Fruit fly (Drosophila melanogaster) whole organism, pupa: Measurements from ENCODE around the gene CG8562.

Experiments
- CG10348 ChIP-seq: fragments of 200-800 bp; sonication (Bioruptor generic); IDR thresholded peaks from 2 replicates; pipeline ENCODE4 v1.3.6; 2022; ENCODE audit warnings: missing biosample characterization, missing genetic modification characterization
- CG12605 ChIP-seq: fragments of 200-800 bp; sonication (Bioruptor generic); IDR thresholded peaks from 2 replicates; pipeline ENCODE4 v1.3.6; 2022; ENCODE audit warnings: missing biosample characterization, missing genetic modification characterization
- CG13204 ChIP-seq: fragments of 200-800 bp; sonication (Bioruptor generic); optimal IDR thresholded peaks from 2 replicates; lab custom pipeline; 2018; ENCODE audit warnings: missing biosample characterization, mild to moderate bottlenecking, missing genetic modification characterization, moderate library complexity
- CG14655 ChIP-seq: fragments of 200-800 bp; sonication (Bioruptor generic); optimal IDR thresholded peaks from 3 replicates; lab custom pipeline; 2017; ENCODE audit warnings: mild to moderate bottlenecking, missing biosample characterization, missing genetic modification reagents, missing genetic modification characterization
- CG15710 ChIP-seq: fragments of 200-800 bp; sonication (Bioruptor generic); optimal IDR thresholded peaks from 2 replicates; lab custom pipeline; 2018; ENCODE audit warnings: missing biosample characterization, mild to moderate bottlenecking, missing genetic modification characterization, moderate library complexity
- CG17806 ChIP-seq: fragments of 200-800 bp; sonication (Bioruptor generic); optimal IDR thresholded peaks from 2 replicates; lab custom pipeline; 2018; ENCODE audit warnings: missing biosample characterization, mild to moderate bottlenecking, missing genetic modification characterization, moderate library complexity
- CG32121 ChIP-seq: fragments of 200-800 bp; sonication (Bioruptor generic); IDR thresholded peaks from 2 replicates; pipeline ENCODE4 v1.3.6; 2022; ENCODE audit warnings: missing biosample characterization, missing genetic modification characterization
- CG34367 ChIP-seq: fragments of 200-800 bp; sonication (Bioruptor generic); optimal IDR thresholded peaks from 2 replicates; lab custom pipeline; 2018; ENCODE audit warnings: missing biosample characterization, mild to moderate bottlenecking, missing genetic modification characterization
- CG4496 ChIP-seq: fragments of 200-800 bp; sonication (Bioruptor generic); IDR thresholded peaks from 3 replicates; pipeline ENCODE4 v1.3.6; 2022; ENCODE audit warnings: missing biosample characterization, missing genetic modification characterization
- CG8159 ChIP-seq: fragments of 200-800 bp; sonication (Bioruptor generic); optimal IDR thresholded peaks from 3 replicates; lab custom pipeline; 2018; ENCODE audit warnings: missing biosample characterization, mild to moderate bottlenecking, missing genetic modification characterization, moderate library complexity
- CG8301 ChIP-seq: fragments of 200-800 bp; sonication (Bioruptor generic); optimal IDR thresholded peaks from 2 replicates; lab custom pipeline; 2018; ENCODE audit warnings: missing biosample characterization, mild to moderate bottlenecking, missing genetic modification characterization
- CG9948 ChIP-seq: fragments of 200-800 bp; sonication (Bioruptor generic); optimal IDR thresholded peaks from 2 replicates; lab custom pipeline; 2018; ENCODE audit warnings: missing biosample characterization, mild to moderate bottlenecking, missing genetic modification characterization, moderate library complexity
- D1 ChIP-seq: fragments of 200-800 bp; sonication (Bioruptor generic); optimal IDR thresholded peaks from 2 replicates; lab custom pipeline; 2018; ENCODE audit warnings: missing biosample characterization, mild to moderate bottlenecking, missing genetic modification characterization, moderate library complexity
- EcR ChIP-seq: fragments of 200-800 bp; sonication (Bioruptor generic); optimal IDR thresholded peaks from 3 replicates; lab custom pipeline; 2019; ENCODE audit warnings: missing biosample characterization, missing genetic modification characterization, mild to moderate bottlenecking, moderate library complexity, missing genetic modification reagents
- Ets98B ChIP-seq: fragments of 200-800 bp; sonication (Bioruptor generic); IDR thresholded peaks from 2 replicates; pipeline ENCODE4 v1.3.6; 2022; ENCODE audit warnings: missing biosample characterization, missing genetic modification characterization
- Pif1A ChIP-seq: fragments of 200-800 bp; sonication (Bioruptor generic); optimal IDR thresholded peaks from 3 replicates; lab custom pipeline; 2016; ENCODE audit warnings: missing biosample characterization, missing genetic modification characterization
- Pif1B ChIP-seq: fragments of 200-800 bp; sonication (Bioruptor generic); optimal IDR thresholded peaks from 3 replicates; lab custom pipeline; 2016; ENCODE audit warnings: missing biosample characterization, missing genetic modification characterization
- Snoo ChIP-seq: fragments of 200-800 bp; sonication (Bioruptor generic); optimal IDR thresholded peaks from 3 replicates; lab custom pipeline; 2017; ENCODE audit warnings: missing biosample characterization, mild to moderate bottlenecking, missing genetic modification characterization, inconsistent platforms
- fd96Ca ChIP-seq: fragments of 200-800 bp; sonication (Bioruptor generic); IDR thresholded peaks from 3 replicates; pipeline ENCODE4 v1.3.6; 2022; ENCODE audit warnings: missing biosample characterization, missing genetic modification characterization
- gl ChIP-seq: fragments of 200-800 bp; sonication (Bioruptor generic); optimal IDR thresholded peaks from 2 replicates; lab custom pipeline; 2018; ENCODE audit warnings: missing biosample characterization, mild to moderate bottlenecking, missing genetic modification characterization
- rn ChIP-seq: fragments of 200-800 bp; sonication (Bioruptor generic); IDR thresholded peaks from 2 replicates; pipeline ENCODE4 v1.3.6; 2022; ENCODE audit warnings: missing biosample characterization, missing genetic modification characterization

The CG8562 gene

DNA sequence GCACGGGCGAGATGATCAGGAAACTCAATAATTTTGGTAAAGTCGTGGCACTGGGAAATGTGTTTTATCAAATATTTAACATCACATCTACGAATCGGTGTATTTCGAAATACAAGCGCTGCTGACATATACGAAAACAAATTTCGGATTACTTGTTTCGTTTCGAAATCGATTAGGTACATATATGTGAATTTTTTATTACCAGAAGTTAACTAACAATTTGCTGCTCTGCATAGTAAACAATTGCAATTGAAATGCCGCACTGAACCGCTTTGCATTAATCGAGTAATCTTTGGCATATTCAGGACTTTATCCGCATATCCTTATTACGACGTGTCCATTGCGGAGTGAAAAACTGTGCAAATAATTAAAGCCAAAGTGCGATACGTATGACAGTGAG is 39.3 kb downstream of the CG8562 start, which contains the start of gene CG14835:
Gene CG14835 (minus strand): TSS at position 101 of the 400 bp plus-strand sequence.
- TF ChIP-seq CG32121 (GFP tag; lab: Robert Waterston, UW) = no peak
- TF ChIP-seq CG12605 (GFP tag; lab: Robert Waterston, UW) = no peak
- TF ChIP-seq Snoo (tag; lab: Kevin White, UChicago) = no peak
- TF ChIP-seq D1 (tag; lab: Kevin White, UChicago) = no peak
- no peak for TF ChIP-seq Pif1B
- TF ChIP-seq Pif1A (GFP tag; lab: Kevin White, UChicago) = no peak
- TF ChIP-seq CG15710 = no peak
- no peak for TF ChIP-seq CG9948 (tag; lab: Kevin White, UChicago)
- no peak for TF ChIP-seq CG17806 (tag; lab: Kevin White, UChicago)
- TF ChIP-seq EcR = no peak
- no peak for TF ChIP-seq Ets98B (GFP tag; lab: Robert Waterston, UW)
- TF ChIP-seq gl = no peak
- TF ChIP-seq CG14655 (GFP tag; lab: Kevin White, UChicago) = no peak
- no peak for TF ChIP-seq CG10348
- no peak for TF ChIP-seq CG8159 (tag; lab: Kevin White, UChicago)
- TF ChIP-seq rn (GFP tag; lab: Robert Waterston, UW) = no peak
- TF ChIP-seq CG13204 (GFP tag; lab: Kevin White, UChicago) = no peak
- no peak for TF ChIP-seq CG34367 (tag; lab: Kevin White, UChicago)
- TF ChIP-seq, all 21 proteins: peak for 0

DNA sequence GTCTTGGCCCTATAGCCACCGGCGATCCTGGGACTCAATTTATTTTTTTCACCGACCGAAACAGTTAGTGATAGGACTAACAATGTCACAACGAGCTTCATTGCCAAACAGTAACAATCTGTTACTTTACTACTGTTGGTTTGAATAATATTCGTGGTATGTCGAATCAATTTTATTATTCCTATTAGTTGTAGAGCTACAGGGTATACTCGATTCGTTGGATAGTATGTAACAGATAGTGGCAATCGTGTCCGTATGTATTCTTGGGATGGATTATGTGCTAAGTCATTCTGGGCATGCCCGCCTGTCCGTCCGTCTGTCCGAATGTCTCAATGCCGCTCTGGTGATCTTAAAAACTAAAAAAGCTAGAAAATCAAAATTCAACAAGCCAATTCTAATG is 41.2 kb downstream of the CG8562 start, which contains the start of gene sphinx1:
Gene sphinx1 (minus strand): TSS at position 101 of the 400 bp plus-strand sequence.
- TF ChIP-seq CG32121 (GFP tag; lab: Robert Waterston, UW) = no peak
- no peak for TF ChIP-seq EcR
- TF ChIP-seq Pif1B = no peak
- TF ChIP-seq Snoo (tag; lab: Kevin White, UChicago) = no peak
- no peak for TF ChIP-seq CG17806 (tag; lab: Kevin White, UChicago)
- TF ChIP-seq CG8159 (tag; lab: Kevin White, UChicago) = no peak
- no peak for TF ChIP-seq D1 (tag; lab: Kevin White, UChicago)
- no peak for TF ChIP-seq CG8301 (tag; lab: Kevin White, UChicago)
- no peak for TF ChIP-seq CG34367 (tag; lab: Kevin White, UChicago)
- TF ChIP-seq rn (GFP tag; lab: Robert Waterston, UW) = no peak
- no peak for TF ChIP-seq Pif1A (GFP tag; lab: Kevin White, UChicago)
- TF ChIP-seq fd96Ca (GFP tag; lab: Robert Waterston, UW) = no peak
- TF ChIP-seq CG14655 (GFP tag; lab: Kevin White, UChicago) = no peak
- no peak for TF ChIP-seq CG10348
- no peak for TF ChIP-seq CG4496

DNA sequence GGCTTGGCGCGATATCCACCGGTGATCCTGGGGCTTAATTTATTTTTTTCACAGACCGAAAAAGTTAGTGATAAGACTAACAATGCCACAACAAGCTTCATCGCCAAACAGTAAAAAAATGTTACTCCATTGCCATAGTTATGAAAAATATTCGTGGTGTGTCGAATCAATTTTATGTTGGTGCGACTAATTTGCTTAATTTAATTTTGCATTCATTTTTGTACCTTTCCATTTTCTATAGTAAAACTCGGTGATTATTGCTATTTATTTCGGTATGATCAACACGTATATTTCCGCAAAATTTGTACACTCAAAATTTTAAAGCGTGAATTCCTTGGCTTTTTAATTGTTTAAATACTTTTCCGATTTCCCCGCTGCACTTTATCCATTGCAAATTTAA is 42.5 kb downstream of the CG8562 start, which contains the start of gene sphinx2:
Gene sphinx2 (minus strand): TSS at position 101 of the 400 bp plus-strand sequence.
- TF ChIP-seq CG4496 (no peak), CG13204 (GFP tag; lab: Kevin White, UChicago) (no peak), CG15710 (no peak), CG9948 (tag; lab: Kevin White, UChicago) (no peak), CG34367 (tag; lab: Kevin White, UChicago) (no peak), Ets98B (GFP tag; lab: Robert Waterston, UW) (no peak), rn (GFP tag; lab: Robert Waterston, UW) (no peak), Pif1A (GFP tag; lab: Kevin White, UChicago) (no peak), CG10348 (no peak), CG17806 (tag; lab: Kevin White, UChicago) (no peak), D1 (tag; lab: Kevin White, UChicago) (no peak), CG8159 (tag; lab: Kevin White, UChicago) (no peak), Pif1B (no peak), CG14655 (GFP tag; lab: Kevin White, UChicago) (no peak), CG8301 (tag; lab: Kevin White, UChicago) (no peak), Snoo (tag; lab: Kevin White, UChicago) (no peak), EcR (no peak), gl (no peak), fd96Ca (GFP tag; lab: Robert Waterston, UW) (no peak)

DNA sequence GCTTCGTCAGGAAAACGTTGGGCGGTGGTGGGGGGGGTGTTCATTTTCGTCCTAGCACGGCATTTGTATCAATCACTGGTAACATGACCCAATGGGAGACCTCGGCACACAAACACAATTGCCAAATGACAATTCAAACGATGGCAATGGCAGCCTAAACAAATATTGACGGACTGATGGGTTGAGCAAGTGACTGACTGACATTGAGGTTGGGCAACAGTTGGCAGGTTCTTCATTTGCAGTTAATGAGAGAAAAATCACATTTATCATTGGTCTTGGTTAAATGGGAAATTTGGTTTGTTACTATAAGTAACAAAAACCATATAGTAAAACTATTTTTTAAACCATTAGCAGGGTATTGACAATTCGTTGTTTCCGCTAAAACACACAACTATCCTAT is 51.0 kb downstream of the CG8562 start:
- TF ChIP-seq fd96Ca (GFP tag; lab: Robert Waterston, UW) (no peak), CG17806 (tag; lab: Kevin White, UChicago) (no peak), CG13204 (GFP tag; lab: Kevin White, UChicago) (no peak), CG9948 (tag; lab: Kevin White, UChicago) (no peak), CG8301 (tag; lab: Kevin White, UChicago) (no peak), CG10348 (no peak), CG14655 (GFP tag; lab: Kevin White, UChicago) (no peak), D1 (tag; lab: Kevin White, UChicago) (no peak), gl (no peak), CG34367 (tag; lab: Kevin White, UChicago) (no peak), CG32121 (GFP tag; lab: Robert Waterston, UW) (no peak), rn (GFP tag; lab: Robert Waterston, UW) (no peak), Snoo (tag; lab: Kevin White, UChicago) (no peak), CG12605 (GFP tag; lab: Robert Waterston, UW) (no peak), CG8159 (tag; lab: Kevin White, UChicago) (no peak), CG15710 (no peak), Pif1A (GFP tag; lab: Kevin White, UChicago) (no peak), Pif1B (no peak), Ets98B (GFP tag; lab: Robert Waterston, UW) (no peak), CG4496 (no peak)
